Worm (Caenorhabditis elegans): ENCODE data around the gene srg-45.
A peak's percentile ranks its signal among the peaks of the same experiment; 100 is the strongest.

ce11 chrV:12271495-12271894 is 35.8 kb upstream of the srg-45 start, which contains the start of the genes tsfm-1 and capg-2:
- TF ChIP-seq ceh-58 (GFP tag; IDR thresholded peaks at IDR 0.05) (no peak), ekl-4 (GFP tag; IDR thresholded peaks at IDR 0.05) (no peak), T07F8.4 (tag; optimal IDR thresholded peaks at IDR 0.05) (no peak), madf-6 (GFP tag; IDR thresholded peaks at IDR 0.05) (0 out of 2 replicates have a peak, but pooled peaks have one; percentile 19), xnd-1 (tag; optimal IDR thresholded peaks at IDR 0.05) (no peak), snpc-1.3 (tag; optimal IDR thresholded peaks at IDR 0.05; ENCODE audit: insufficient read depth) (no peak), ceh-40 (GFP tag; IDR thresholded peaks at IDR 0.05) (no peak), ceh-91 (GFP tag; IDR thresholded peaks at IDR 0.05) (no peak), efl-1 (GFP tag; optimal IDR thresholded peaks at IDR 0.05) (peak; percentile 67), lsl-1 (GFP tag; optimal IDR thresholded peaks at IDR 0.05) (no peak), lag-1 (GFP tag; IDR thresholded peaks at IDR 0.05) (no peak)

All from whole organism, young adult.